Fruit fly (Drosophila melanogaster) whole organism, adult: ENCODE measurements around the gene CG10492.
A peak's percentile ranks its signal among the peaks of the same experiment; 100 is the strongest.

ENCODE experiments used
- CG11617 ChIP-seq: fragments of 200-800 bp; sonication (Bioruptor generic); optimal IDR thresholded peaks from 2 replicates; lab custom pipeline; 2017; ENCODE audit warnings: mild to moderate bottlenecking, missing biosample characterization, missing genetic modification reagents, missing genetic modification characterization
- CG12768 ChIP-seq: fragments of 200-800 bp; sonication (Bioruptor generic); optimal IDR thresholded peaks from 2 replicates; lab custom pipeline; 2017; ENCODE audit warnings: missing biosample characterization, missing genetic modification characterization, mild to moderate bottlenecking, moderate library complexity, missing genetic modification reagents
- CG14711 ChIP-seq: fragments of 200-800 bp; sonication (Bioruptor generic); optimal IDR thresholded peaks from 2 replicates; lab custom pipeline; 2018; ENCODE audit warnings: missing biosample characterization, mild to moderate bottlenecking, missing genetic modification characterization, moderate library complexity
- CG1620 ChIP-seq: fragments of 200-800 bp; sonication (Bioruptor generic); optimal IDR thresholded peaks from 2 replicates; lab custom pipeline; 2016; ENCODE audit warnings: missing biosample characterization, missing genetic modification characterization
- CG33017 ChIP-seq: fragments of 200-800 bp; sonication (Bioruptor generic); optimal IDR thresholded peaks from 2 replicates; lab custom pipeline; 2018; ENCODE audit warnings: missing biosample characterization, mild to moderate bottlenecking, missing genetic modification characterization, moderate library complexity
- CG5204 ChIP-seq: fragments of 200-800 bp; sonication (Bioruptor generic); optimal IDR thresholded peaks from 2 replicates; lab custom pipeline; 2016; ENCODE audit warnings: missing biosample characterization, missing genetic modification characterization
- CG7045 ChIP-seq: fragments of 200-800 bp; sonication (Bioruptor generic); optimal IDR thresholded peaks from 2 replicates; lab custom pipeline; 2017; ENCODE audit warnings: missing biosample characterization, mild to moderate bottlenecking, missing genetic modification characterization
- CG7101 ChIP-seq: fragments of 200-800 bp; sonication (Bioruptor generic); optimal IDR thresholded peaks from 2 replicates; lab custom pipeline; 2018; ENCODE audit warnings: missing biosample characterization, mild to moderate bottlenecking, missing genetic modification characterization, moderate library complexity
- Clk ChIP-seq: fragments of 200-800 bp; sonication (Bioruptor generic); optimal IDR thresholded peaks from 2 replicates; lab custom pipeline; 2017; ENCODE audit warnings: missing biosample characterization, missing genetic modification characterization
- Crg-1 ChIP-seq: fragments of 200-800 bp; sonication (Bioruptor generic); optimal IDR thresholded peaks from 2 replicates; lab custom pipeline; 2016; ENCODE audit warnings: missing biosample characterization, missing genetic modification characterization
- Hr96 ChIP-seq: fragments of 200-800 bp; sonication (Bioruptor generic); optimal IDR thresholded peaks from 2 replicates; lab custom pipeline; 2016; ENCODE audit warnings: missing biosample characterization, missing genetic modification characterization
- Mnt ChIP-seq: fragments of 200-800 bp; sonication (Bioruptor generic); optimal IDR thresholded peaks from 2 replicates; lab custom pipeline; 2016; ENCODE audit warnings: missing biosample characterization, mild to moderate bottlenecking, missing genetic modification characterization
- bab1 ChIP-seq: fragments of 200-800 bp; sonication (Bioruptor generic); optimal IDR thresholded peaks from 3 replicates; lab custom pipeline; 2019; ENCODE audit warnings: missing biosample characterization, mild to moderate bottlenecking, missing genetic modification characterization, moderate library complexity
- cic ChIP-seq: fragments of 200-800 bp; sonication (Bioruptor generic); optimal IDR thresholded peaks from 2 replicates; lab custom pipeline; 2017; ENCODE audit warnings: missing biosample characterization, mild to moderate bottlenecking, missing genetic modification characterization, moderate library complexity
- cnc ChIP-seq, 2 experiments: fragments of >200 bp; optimal IDR thresholded peaks; 2 replicates each; lab custom pipeline; 2017
- kay ChIP-seq: fragments of 200-800 bp; sonication (Bioruptor generic); peaks from one replicate; lab custom pipeline; 2016; ENCODE audit warnings: missing biosample characterization, missing genetic modification characterization, borderline replicate concordance
- ovo ChIP-seq: fragments of 200-800 bp; sonication (Bioruptor generic); optimal IDR thresholded peaks from 2 replicates; lab custom pipeline; 2016; ENCODE audit warnings: missing biosample characterization, missing genetic modification characterization
- pad ChIP-seq: fragments of 200-800 bp; sonication (Bioruptor generic); optimal IDR thresholded peaks from 3 replicates; lab custom pipeline; 2017; ENCODE audit warnings: missing biosample characterization, missing genetic modification characterization, mild to moderate bottlenecking, moderate library complexity, missing genetic modification reagents
- tj ChIP-seq: fragments of 200-800 bp; sonication (Bioruptor generic); optimal IDR thresholded peaks from 3 replicates; lab custom pipeline; 2017; ENCODE audit warnings: missing biosample characterization, mild to moderate bottlenecking, missing genetic modification characterization, moderate library complexity
- toe ChIP-seq: fragments of 200-800 bp; sonication (Bioruptor generic); optimal IDR thresholded peaks from 2 replicates; lab custom pipeline; 2016; ENCODE audit warnings: missing biosample characterization, missing genetic modification characterization

Gene CG10492

dm6 chr2L:19019160-19019592 is 34.7 kb upstream of the CG10492 start:
- peak; percentile 53 for TF ChIP-seq CG5204 (GFP tag; lab: Kevin White, UChicago)
- TF ChIP-seq Clk (GFP tag; lab: Kevin White, UChicago) = no peak

DNA sequence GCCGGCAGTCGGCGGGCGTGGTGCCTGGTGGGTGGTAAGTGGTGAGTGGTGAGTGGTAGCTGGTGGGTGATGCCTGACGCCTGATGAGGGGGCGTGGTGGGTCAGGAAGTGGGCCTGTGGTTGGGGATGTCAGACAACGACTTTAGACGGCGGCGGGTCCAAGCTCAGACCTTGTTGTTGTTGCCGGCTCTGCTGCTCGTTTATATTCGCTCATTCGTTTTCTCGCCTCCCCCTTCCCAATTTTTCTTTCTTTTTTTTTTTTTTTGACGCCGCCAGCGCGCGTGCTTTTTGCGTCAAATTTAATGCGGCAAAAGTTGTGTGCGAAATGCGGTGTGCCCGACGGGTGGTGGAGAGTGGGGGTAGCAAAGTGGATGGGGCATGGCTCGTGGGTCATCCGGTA is 34.2 kb upstream of the CG10492 start:
- no peak for TF ChIP-seq kay (GFP tag; lab: Kevin White, UChicago)
- TF ChIP-seq Crg-1 (GFP tag; lab: Kevin White, UChicago) = no peak
- TF ChIP-seq CG11617 = no peak

- TF ChIP-seq tj (GFP tag; lab: Kevin White, UChicago) (peak; percentile 1), pad (GFP tag; lab: Kevin White, UChicago) (peak; percentile 40), bab1 (GFP tag; lab: Kevin White, UChicago) (no peak), cic (GFP tag; lab: Kevin White, UChicago) (no peak), CG7101 (tag; lab: Kevin White, UChicago) (peak; percentile 72), CG33017 (tag; lab: Kevin White, UChicago) (peak; percentile 80), CG12768 (GFP tag; lab: Kevin White, UChicago) (peak; percentile 45), CG14711 (tag; lab: Kevin White, UChicago) (peak; percentile 9), Hr96 (no peak), ovo (GFP tag; lab: Kevin White, UChicago) (no peak), toe (GFP tag; lab: Kevin White, UChicago) (no peak), Mnt (GFP tag; lab: Kevin White, UChicago) (peak; percentile 0), cnc (optimal IDR thresholded peaks at IDR 0.05; lab: Kevin White, UChicago) (no peak), CG11617 (peak; percentile 71), kay (GFP tag; lab: Kevin White, UChicago) (peak; percentile 54), Crg-1 (GFP tag; lab: Kevin White, UChicago) (no peak), CG1620 (GFP tag; lab: Kevin White, UChicago) (no peak), CG7045 (GFP tag; lab: Kevin White, UChicago) (peak; percentile 74), Clk (GFP tag; lab: Kevin White, UChicago) (peak; percentile 64), CG5204 (GFP tag; lab: Kevin White, UChicago) (peak; percentile 49)
Observed at dm6 chr2L:19021278-19022220, 32.3 kb upstream of the CG10492 start.

dm6 chr2L:19022221-19022516 is 31.7 kb upstream of the CG10492 start, which contains the start of gene CG15172:
TSS of gene CG15172 (plus strand) at chr2L:19022417.
- TF ChIP-seq Hr96 = no peak
- TF ChIP-seq kay (GFP tag; lab: Kevin White, UChicago) = no peak
- TF ChIP-seq CG33017 (tag; lab: Kevin White, UChicago) = no peak

dm6 chr2L:19023972-19024743 is 29.7 kb upstream of the CG10492 start:
- peak; percentile 43 for TF ChIP-seq CG5204 (GFP tag; lab: Kevin White, UChicago)
- peak; percentile 8 for TF ChIP-seq CG7101 (tag; lab: Kevin White, UChicago)
- TF ChIP-seq pad (GFP tag; lab: Kevin White, UChicago) = no peak
- TF ChIP-seq Crg-1 (GFP tag; lab: Kevin White, UChicago) = no peak
- no peak for TF ChIP-seq kay (GFP tag; lab: Kevin White, UChicago)
- peak; percentile 10 for TF ChIP-seq tj (GFP tag; lab: Kevin White, UChicago)
- peak; percentile 13 for TF ChIP-seq CG11617
- peak; percentile 8 for TF ChIP-seq CG7045 (GFP tag; lab: Kevin White, UChicago)

DNA sequence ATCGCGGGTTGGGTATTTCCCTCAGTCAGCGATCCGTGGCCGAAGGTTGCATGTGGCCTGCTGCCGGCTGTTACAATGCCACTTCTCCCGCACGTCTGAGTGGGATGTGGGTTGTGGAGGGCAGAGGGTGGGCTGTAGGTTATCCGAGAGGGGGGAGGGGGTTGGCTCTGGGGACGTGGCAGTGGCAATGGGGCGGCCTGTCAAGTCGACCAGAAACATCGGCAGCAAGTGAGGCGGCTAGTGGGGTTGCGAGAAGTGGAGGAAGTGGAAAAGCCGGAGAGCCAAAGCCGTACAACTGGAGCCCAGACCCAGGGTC is 29.2 kb upstream of the CG10492 start:
- TF ChIP-seq toe (GFP tag; lab: Kevin White, UChicago) = no peak
- no peak for TF ChIP-seq ovo (GFP tag; lab: Kevin White, UChicago)
- TF ChIP-seq pad (GFP tag; lab: Kevin White, UChicago) = no peak
- no peak for TF ChIP-seq tj (GFP tag; lab: Kevin White, UChicago)
- TF ChIP-seq CG12768 (GFP tag; lab: Kevin White, UChicago) = no peak
- TF ChIP-seq CG1620 (GFP tag; lab: Kevin White, UChicago) = no peak
- TF ChIP-seq Mnt (GFP tag; lab: Kevin White, UChicago) = no peak
